Fruit fly (Drosophila melanogaster) whole organism, prepupa: Measurements from ENCODE around the gene CG4586.

Source experiments
- CG10631 ChIP-seq: fragments of 200-800 bp; sonication (Bioruptor generic); optimal IDR thresholded peaks from 2 replicates; lab custom pipeline; 2016; ENCODE audit warnings: missing biosample characterization, missing genetic modification characterization
- CG10669 ChIP-seq: fragments of 200-800 bp; sonication (Bioruptor generic); optimal IDR thresholded peaks from 3 replicates; lab custom pipeline; 2018; ENCODE audit warnings: missing biosample characterization, mild to moderate bottlenecking, missing genetic modification characterization, moderate library complexity
- CG11762 ChIP-seq: fragments of 200-800 bp; sonication (Bioruptor generic); optimal IDR thresholded peaks from 3 replicates; lab custom pipeline; 2016; ENCODE audit warnings: missing biosample characterization, missing genetic modification characterization; ENCODE audit not compliant: insufficient read depth
- CG11902 ChIP-seq: fragments of 200-800 bp; sonication (Bioruptor generic); optimal IDR thresholded peaks from 3 replicates; lab custom pipeline; 2016; ENCODE audit warnings: missing biosample characterization, missing genetic modification characterization
- CG15336 ChIP-seq: fragments of 200-800 bp; sonication (Bioruptor generic); IDR thresholded peaks from 2 replicates; pipeline ENCODE4 v1.3.6; 2022; ENCODE audit warnings: missing biosample characterization, missing genetic modification characterization
- CG1621 ChIP-seq: fragments of 200-800 bp; sonication (Bioruptor generic); optimal IDR thresholded peaks from 3 replicates; lab custom pipeline; 2018; ENCODE audit warnings: missing biosample characterization, mild to moderate bottlenecking, missing genetic modification characterization
- CG16779 ChIP-seq: fragments of 200-800 bp; sonication (Bioruptor generic); optimal IDR thresholded peaks from 3 replicates; lab custom pipeline; 2017; ENCODE audit warnings: missing biosample characterization, mild to moderate bottlenecking, missing genetic modification characterization
- CG32006 ChIP-seq: fragments of 200-800 bp; sonication (Bioruptor generic); optimal IDR thresholded peaks from 3 replicates; lab custom pipeline; 2017; ENCODE audit warnings: missing biosample characterization, mild to moderate bottlenecking, missing genetic modification characterization
- CG34406 ChIP-seq: fragments of 200-800 bp; sonication (Bioruptor generic); optimal IDR thresholded peaks from 3 replicates; lab custom pipeline; 2016; ENCODE audit warnings: missing biosample characterization, missing genetic modification characterization
- CG3919 ChIP-seq: fragments of 200-800 bp; sonication (Bioruptor generic); optimal IDR thresholded peaks from 3 replicates; lab custom pipeline; 2016; ENCODE audit warnings: missing biosample characterization, missing genetic modification characterization
- CG6163 ChIP-seq: fragments of 200-800 bp; sonication (Bioruptor generic); IDR thresholded peaks from 3 replicates; pipeline ENCODE4 v1.3.6; 2022; ENCODE audit warnings: missing biosample characterization, missing genetic modification characterization
- CG6276 ChIP-seq: fragments of 200-800 bp; sonication (Bioruptor generic); optimal IDR thresholded peaks from 2 replicates; lab custom pipeline; 2017; ENCODE audit warnings: missing biosample characterization, mild to moderate bottlenecking, missing genetic modification characterization
- CG6792 ChIP-seq: fragments of 200-800 bp; sonication (Bioruptor generic); optimal IDR thresholded peaks from 3 replicates; lab custom pipeline; 2016; ENCODE audit warnings: missing biosample characterization, missing genetic modification characterization
- CG6808 ChIP-seq: fragments of 200-800 bp; sonication (Bioruptor generic); optimal IDR thresholded peaks from 3 replicates; lab custom pipeline; 2017; ENCODE audit warnings: missing biosample characterization, missing genetic modification characterization, mild to moderate bottlenecking, moderate library complexity, missing genetic modification reagents
- CG6854 ChIP-seq: fragments of 200-800 bp; sonication (Bioruptor generic); optimal IDR thresholded peaks from 2 replicates; lab custom pipeline; 2017; ENCODE audit warnings: missing biosample characterization, mild to moderate bottlenecking, missing genetic modification characterization
- CG8119 ChIP-seq: fragments of 200-800 bp; sonication (Bioruptor generic); IDR thresholded peaks from 3 replicates; pipeline ENCODE4 v1.3.6; 2022; ENCODE audit warnings: missing biosample characterization, missing genetic modification characterization
- CG8319 ChIP-seq: fragments of 200-800 bp; sonication (Bioruptor generic); optimal IDR thresholded peaks from 3 replicates; lab custom pipeline; 2016; ENCODE audit warnings: missing biosample characterization, missing genetic modification characterization
- CG8632 ChIP-seq: fragments of 200-800 bp; sonication (Bioruptor generic); optimal IDR thresholded peaks from 3 replicates; lab custom pipeline; 2016; ENCODE audit warnings: missing biosample characterization, missing genetic modification characterization
- CG9139 ChIP-seq: fragments of 200-800 bp; sonication (Bioruptor generic); optimal IDR thresholded peaks from 3 replicates; lab custom pipeline; 2017; ENCODE audit warnings: missing biosample characterization, mild to moderate bottlenecking, missing genetic modification characterization
- Eip75B ChIP-seq: fragments of 200-800 bp; sonication (Bioruptor generic); optimal IDR thresholded peaks from 3 replicates; lab custom pipeline; 2016; ENCODE audit warnings: missing biosample characterization, missing genetic modification characterization
- Eip93F ChIP-seq: fragments of 200-800 bp; sonication (Bioruptor generic); optimal IDR thresholded peaks from 2 replicates; lab custom pipeline; 2016; ENCODE audit warnings: missing biosample characterization, mild to moderate bottlenecking, missing genetic modification characterization
- Ets21C ChIP-seq: fragments of 200-800 bp; sonication (Bioruptor generic); optimal IDR thresholded peaks from 3 replicates; lab custom pipeline; 2016; ENCODE audit warnings: missing biosample characterization, missing genetic modification characterization
- Gug ChIP-seq: fragments of 200-800 bp; sonication (Bioruptor generic); IDR thresholded peaks from 2 replicates; pipeline ENCODE4 v1.3.6; 2022; ENCODE audit warnings: missing biosample characterization, missing genetic modification characterization
- Hr38 ChIP-seq: sonication (Bioruptor generic); optimal IDR thresholded peaks from 2 replicates; lab custom pipeline; 2016; ENCODE audit warnings: missing biosample characterization, missing genetic modification characterization
- Hr4 ChIP-seq: fragments of 200-800 bp; sonication (Bioruptor generic); optimal IDR thresholded peaks from 3 replicates; lab custom pipeline; 2016; ENCODE audit warnings: missing biosample characterization, missing genetic modification characterization
- Met ChIP-seq: fragments of 200-800 bp; sonication (Bioruptor generic); optimal IDR thresholded peaks from 3 replicates; lab custom pipeline; 2016; ENCODE audit warnings: missing biosample characterization, missing genetic modification characterization
- OdsH ChIP-seq: fragments of 200-800 bp; sonication (Bioruptor generic); optimal IDR thresholded peaks from 3 replicates; lab custom pipeline; 2016; ENCODE audit warnings: missing biosample characterization, missing genetic modification characterization
- Sox102F ChIP-seq: fragments of 200-800 bp; sonication (Bioruptor generic); optimal IDR thresholded peaks from 2 replicates; lab custom pipeline; 2016; ENCODE audit warnings: missing biosample characterization, mild to moderate bottlenecking, missing genetic modification characterization
- achi ChIP-seq: fragments of 200-800 bp; sonication (Bioruptor generic); optimal IDR thresholded peaks from 3 replicates; lab custom pipeline; 2016; ENCODE audit warnings: missing biosample characterization, missing genetic modification characterization
- acj6 ChIP-seq: fragments of 200-800 bp; sonication (Bioruptor generic); optimal IDR thresholded peaks from 3 replicates; lab custom pipeline; 2016; ENCODE audit warnings: missing biosample characterization, missing genetic modification characterization
- cyc ChIP-seq: fragments of 200-800 bp; sonication (Bioruptor generic); optimal IDR thresholded peaks from 3 replicates; lab custom pipeline; 2016; ENCODE audit warnings: missing biosample characterization, missing genetic modification characterization
- dac ChIP-seq: fragments of 200-800 bp; sonication (Bioruptor generic); optimal IDR thresholded peaks from 2 replicates; lab custom pipeline; 2017; ENCODE audit warnings: missing biosample characterization, mild to moderate bottlenecking, missing genetic modification characterization
- dsx ChIP-seq: fragments of 200-800 bp; optimal IDR thresholded peaks from 3 replicates; lab custom pipeline; 2019; ENCODE audit warnings: missing biosample characterization, mild to moderate bottlenecking, missing genetic modification characterization, moderate library complexity; ENCODE audit not compliant: poor library complexity, severe bottlenecking
- eg ChIP-seq: fragments of 200-800 bp; sonication (Bioruptor generic); IDR thresholded peaks from 3 replicates; pipeline ENCODE4 v1.3.6; 2022; ENCODE audit warnings: missing biosample characterization, missing genetic modification characterization
- esn ChIP-seq: fragments of 200-800 bp; sonication (Bioruptor generic); optimal IDR thresholded peaks from 2 replicates; lab custom pipeline; 2016; ENCODE audit warnings: missing biosample characterization, mild to moderate bottlenecking, missing genetic modification characterization, moderate library complexity
- fd85E ChIP-seq: fragments of 200-800 bp; sonication (Bioruptor generic); optimal IDR thresholded peaks from 3 replicates; lab custom pipeline; 2016; ENCODE audit warnings: missing biosample characterization, missing genetic modification characterization
- fkh ChIP-seq: fragments of 200-800 bp; sonication (Bioruptor generic); optimal IDR thresholded peaks from 3 replicates; lab custom pipeline; 2017; ENCODE audit warnings: missing biosample characterization, mild to moderate bottlenecking, missing genetic modification characterization, moderate library complexity
- net ChIP-seq: fragments of 200-800 bp; sonication (Bioruptor generic); optimal IDR thresholded peaks from 3 replicates; lab custom pipeline; 2016; ENCODE audit warnings: missing biosample characterization, missing genetic modification characterization
- pdm3 ChIP-seq: fragments of 200-800 bp; sonication (Bioruptor generic); optimal IDR thresholded peaks from 3 replicates; lab custom pipeline; 2016; ENCODE audit warnings: missing biosample characterization, missing genetic modification characterization
- salr ChIP-seq, 2 experiments: fragments of 200-800 bp; sonication (Bioruptor generic); optimal IDR thresholded peaks; 3 replicates each; lab custom pipeline; 2016 to 2018; ENCODE audit warnings: missing biosample characterization in 2 of 2, missing genetic modification characterization in 2 of 2, mild to moderate bottlenecking in 1 of 2
- ss ChIP-seq, 2 experiments: fragments of 200-800 bp; sonication (Bioruptor generic); optimal IDR thresholded peaks; 2 replicates in 1 of 2; 3 replicates in 1 of 2; lab custom pipeline; 2017 to 2018; ENCODE audit warnings: mild to moderate bottlenecking in 2 of 2, missing biosample characterization in 2 of 2, missing genetic modification characterization in 2 of 2, moderate library complexity in 1 of 2
- topi ChIP-seq: fragments of 200-800 bp; sonication (Bioruptor generic); optimal IDR thresholded peaks from 3 replicates; lab custom pipeline; 2016; ENCODE audit warnings: missing biosample characterization, missing genetic modification characterization
- vri ChIP-seq: fragments of 200-800 bp; sonication (Bioruptor generic); optimal IDR thresholded peaks from 3 replicates; lab custom pipeline; 2016; ENCODE audit warnings: missing biosample characterization, mild to moderate bottlenecking, missing genetic modification characterization

CG4586 gene

DNA sequence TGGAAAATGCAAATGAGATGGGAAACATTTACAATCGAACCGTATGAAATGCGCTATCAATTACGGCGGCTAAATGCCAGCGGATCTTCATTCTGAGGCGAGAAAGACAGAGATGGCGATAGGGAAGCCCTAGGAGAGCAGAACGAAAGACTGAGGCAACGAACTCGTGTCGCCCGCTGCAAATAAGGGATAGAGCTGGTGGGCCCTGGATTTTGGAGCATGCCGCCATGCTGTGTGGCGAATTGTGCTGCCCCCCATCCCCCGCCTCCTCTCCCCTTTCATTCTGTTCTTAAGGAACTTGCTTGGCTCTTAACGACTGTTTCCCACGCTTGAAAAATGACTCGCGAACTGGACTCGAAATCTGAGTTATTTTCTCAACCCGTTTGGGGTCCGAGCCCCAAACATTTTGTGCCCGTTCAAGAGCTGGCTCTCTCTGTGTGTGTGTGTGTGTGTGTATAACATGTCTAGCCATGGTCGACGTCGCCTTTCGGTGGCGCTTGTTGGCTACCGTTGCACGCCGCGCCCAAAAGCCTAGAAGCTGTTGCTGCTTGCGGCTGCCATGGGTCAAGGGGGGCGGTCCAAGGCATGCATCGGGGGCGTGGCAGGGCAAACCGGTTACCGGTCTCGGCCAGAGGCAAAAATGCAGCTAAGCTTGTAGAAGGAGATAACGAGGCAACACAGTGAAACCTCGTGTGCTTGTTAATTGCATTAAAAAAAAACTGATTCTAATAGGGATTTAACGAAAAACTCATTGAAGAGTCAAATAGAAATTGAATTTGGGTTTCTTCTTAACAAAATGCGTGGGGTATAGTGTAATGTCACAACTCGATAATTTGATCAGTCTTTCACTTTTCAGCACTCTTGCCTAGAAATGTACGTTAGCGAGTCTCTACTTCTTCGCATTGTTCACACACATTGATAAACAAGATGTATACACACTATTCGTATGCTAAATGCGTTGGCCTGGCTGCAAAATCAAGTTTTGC lies 38.7 kb downstream of the CG4586 start (continued):
- TF ChIP-seq CG32006 (GFP tag; lab: Kevin White, UChicago) (peak; percentile 73), pdm3 (GFP tag; lab: Kevin White, UChicago) (peak; percentile 75), Hr38 (GFP tag; lab: Kevin White, UChicago) (no peak), CG1621 (peak; percentile 59), OdsH (GFP tag; lab: Kevin White, UChicago) (peak; percentile 67), esn (GFP tag; lab: Kevin White, UChicago) (peak; percentile 72), CG8319 (GFP tag; lab: Kevin White, UChicago) (no peak), CG11762 (GFP tag; lab: Kevin White, UChicago) (peak; percentile 58), acj6 (peak; percentile 67), achi (GFP tag; lab: Kevin White, UChicago) (peak; percentile 69), Sox102F (GFP tag; lab: Kevin White, UChicago) (peak; percentile 73), CG10669 (GFP tag; lab: Kevin White, UChicago) (peak; percentile 75), net (GFP tag; lab: Kevin White, UChicago) (peak; percentile 62), CG6792 (peak; percentile 53)
- TF ChIP-seq, all 60 proteins: peak for 53

DNA sequence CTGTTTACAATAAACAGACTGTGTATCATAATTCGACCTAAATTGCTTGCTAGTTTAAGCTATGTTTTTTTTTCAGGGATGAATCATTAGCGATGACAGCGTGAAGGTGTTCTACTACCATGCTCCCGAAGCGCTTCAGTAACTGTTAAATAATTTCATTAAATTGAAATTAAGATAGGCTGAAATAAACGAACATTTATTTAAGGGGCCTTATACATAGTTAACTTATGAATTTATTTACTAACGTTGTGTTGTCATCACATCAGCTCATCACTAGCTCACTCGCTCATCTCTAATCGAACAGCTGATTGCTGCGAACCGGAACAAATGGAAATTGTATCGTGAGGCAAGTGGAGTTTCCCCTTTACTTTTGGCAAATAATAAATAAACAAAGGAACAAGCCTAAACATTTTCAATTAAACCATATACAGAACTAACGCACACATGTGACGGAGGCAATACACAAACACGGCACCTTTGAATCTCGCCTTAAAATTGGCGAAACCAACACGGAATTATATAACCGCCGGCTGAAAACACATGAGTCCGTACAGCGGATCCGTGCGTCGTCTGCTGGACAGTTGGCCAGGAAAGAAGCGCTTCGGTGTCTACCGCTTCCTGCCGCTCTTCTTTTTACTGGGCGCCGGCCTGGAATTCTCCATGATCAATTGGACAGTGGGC lies 41.5 kb downstream of the CG4586 start, which contains the start of the genes cm, sloth1 and sloth2:
TSS of gene cm (minus strand) at position 83 of the 681 bp plus-strand sequence.
TSS of gene sloth1 (plus strand) at position 295 of the 681 bp plus-strand sequence.
TSS of gene sloth2 (plus strand) at position 295 of the 681 bp plus-strand sequence.
- TF ChIP-seq net (GFP tag; lab: Kevin White, UChicago) (peak; percentile 84), Met (peak; percentile 88), Sox102F (GFP tag; lab: Kevin White, UChicago) (peak; percentile 85), CG10631 (GFP tag; lab: Kevin White, UChicago) (peak; percentile 90), Ets21C (GFP tag; lab: Kevin White, UChicago) (peak; percentile 87), ss (GFP tag; optimal IDR thresholded peaks at IDR 0.05; lab: Kevin White, UChicago) (peak; percentile 70 to 80), Eip93F (GFP tag; lab: Kevin White, UChicago) (peak; percentile 80), achi (GFP tag; lab: Kevin White, UChicago) (peak; percentile 85), CG6792 (peak; percentile 84), dsx (peak; percentile 74), CG34406 (peak; percentile 84), Hr4 (GFP tag; lab: Kevin White, UChicago) (peak; percentile 80), salr (GFP tag; optimal IDR thresholded peaks at IDR 0.05; lab: Kevin White, UChicago) (peak; percentile 70 to 82), CG3919 (GFP tag; lab: Kevin White, UChicago) (peak; percentile 84), dac (GFP tag; lab: Kevin White, UChicago) (peak; percentile 76), CG8119 (GFP tag; lab: Robert Waterston, UW) (peak; percentile 79), OdsH (GFP tag; lab: Kevin White, UChicago) (peak; percentile 91), CG16779 (tag; lab: Kevin White, UChicago) (no peak), CG6276 (peak; percentile 50), Gug (GFP tag; lab: Robert Waterston, UW) (peak; percentile 55; the same call in 1 of the 2 replicates), pdm3 (GFP tag; lab: Kevin White, UChicago) (peak; percentile 92), CG9139 (GFP tag; lab: Kevin White, UChicago) (peak; percentile 51), vri (GFP tag; lab: Kevin White, UChicago) (peak; percentile 87), CG11902 (GFP tag; lab: Kevin White, UChicago) (peak; percentile 68), cyc (peak; percentile 87), CG8319 (GFP tag; lab: Kevin White, UChicago) (peak; percentile 63), CG6808 (GFP tag; lab: Kevin White, UChicago) (peak; percentile 72), CG6163 (GFP tag; lab: Robert Waterston, UW) (peak; percentile 87), Hr38 (GFP tag; lab: Kevin White, UChicago) (peak; percentile 48), CG15336 (GFP tag; lab: Robert Waterston, UW) (peak; percentile 74), Eip75B (peak; percentile 85), CG10669 (GFP tag; lab: Kevin White, UChicago) (peak; percentile 76), CG6854 (GFP tag; lab: Kevin White, UChicago) (peak; percentile 30), esn (GFP tag; lab: Kevin White, UChicago) (peak; percentile 93), fd85E (GFP tag; lab: Kevin White, UChicago) (no peak), fkh (GFP tag; lab: Kevin White, UChicago) (peak; percentile 62), eg (GFP tag; lab: Robert Waterston, UW) (peak; percentile 80), CG8632 (peak; percentile 84), topi (GFP tag; lab: Kevin White, UChicago) (peak; percentile 87), CG32006 (GFP tag; lab: Kevin White, UChicago) (peak; percentile 78)
